Worm (Caenorhabditis elegans): Measurements from ENCODE around the gene ZK488.6.

The ZK488.6 gene

ce11 chrV:590182-590581, at the start of gene ZK488.6:
Gene ZK488.6 (plus strand): TSS chrV:590482.
- TF ChIP-seq unc-62 (GFP tag; optimal IDR thresholded peaks at IDR 0.05), result no peak

ce11 chrV:541470-541869, 48.8 kb upstream of the ZK488.6 start:
- no peak for TF ChIP-seq unc-62 (GFP tag; optimal IDR thresholded peaks at IDR 0.05)

- no peak for TF ChIP-seq unc-62 (GFP tag; optimal IDR thresholded peaks at IDR 0.05)
Observed at ce11 chrV:543169-543568, 47.1 kb upstream of the ZK488.6 start, which contains the start of gene C14C6.3. Gene C14C6.3 (plus strand): TSS chrV:543469.

- TF ChIP-seq unc-62 (GFP tag; optimal IDR thresholded peaks at IDR 0.05), result no peak
Observed at ce11 chrV:547980-548379, 42.3 kb upstream of the ZK488.6 start, which contains the start of gene C14C6.6. Gene C14C6.6 (minus strand): TSS chrV:548080.

ce11 chrV:552406-552805, 37.9 kb upstream of the ZK488.6 start:
- no peak for TF ChIP-seq unc-62 (GFP tag; optimal IDR thresholded peaks at IDR 0.05)

ce11 chrV:553067-553466, 37.2 kb upstream of the ZK488.6 start, which contains the start of gene C14C6.8:
Gene C14C6.8 (minus strand): TSS chrV:553167.
- TF ChIP-seq unc-62 (GFP tag; optimal IDR thresholded peaks at IDR 0.05), result no peak

ce11 chrV:556055-556454, 34.2 kb upstream of the ZK488.6 start, which contains the start of gene srx-8:
Gene srx-8 (minus strand): TSS chrV:556155.
- TF ChIP-seq unc-62 (GFP tag; optimal IDR thresholded peaks at IDR 0.05), result no peak

- no peak for TF ChIP-seq unc-62 (GFP tag; optimal IDR thresholded peaks at IDR 0.05)
Observed at ce11 chrV:559940-560339, 30.3 kb upstream of the ZK488.6 start, which contains the start of gene srx-7. Gene srx-7 (plus strand): TSS chrV:560195.

ce11 chrV:562834-563233, 27.4 kb upstream of the ZK488.6 start, which contains the start of gene C14C6.2:
Gene C14C6.2 (plus strand): TSS chrV:563134.
- no peak for TF ChIP-seq unc-62 (GFP tag; optimal IDR thresholded peaks at IDR 0.05)

- TF ChIP-seq unc-62 (GFP tag; optimal IDR thresholded peaks at IDR 0.05), result no peak
Observed at ce11 chrV:565984-566383, 24.3 kb upstream of the ZK488.6 start, which contains the start of gene sri-73. Gene sri-73 (minus strand): TSS chrV:566084.

ce11 chrV:568105-568504, 22.2 kb upstream of the ZK488.6 start, which contains the start of gene sri-72:
Gene sri-72 (minus strand): TSS chrV:568205.
- no peak for TF ChIP-seq unc-62 (GFP tag; optimal IDR thresholded peaks at IDR 0.05)

ce11 chrV:574639-575038, 15.6 kb upstream of the ZK488.6 start, which contains the start of gene C14C6.13:
Gene C14C6.13 (minus strand): TSS chrV:574739.
- TF ChIP-seq unc-62 (GFP tag; optimal IDR thresholded peaks at IDR 0.05), result no peak

- no peak for TF ChIP-seq unc-62 (GFP tag; optimal IDR thresholded peaks at IDR 0.05)
Observed at ce11 chrV:576070-576469, 14.2 kb upstream of the ZK488.6 start, which contains the start of gene K06H6.5. Gene K06H6.5 (plus strand): TSS chrV:576370.

ce11 chrV:576918-577317, 13.4 kb upstream of the ZK488.6 start:
- TF ChIP-seq unc-62 (GFP tag; optimal IDR thresholded peaks at IDR 0.05), result no peak

- no peak for TF ChIP-seq unc-62 (GFP tag; optimal IDR thresholded peaks at IDR 0.05)
Observed at ce11 chrV:578977-579376, 11.3 kb upstream of the ZK488.6 start, which contains the start of gene K06H6.4. Gene K06H6.4 (plus strand): TSS chrV:579277.

ce11 chrV:581616-582015, 8.7 kb upstream of the ZK488.6 start, which contains the start of gene nstp-7:
Gene nstp-7 (plus strand): TSS chrV:581916.
- TF ChIP-seq unc-62 (GFP tag; optimal IDR thresholded peaks at IDR 0.05), result no peak

- TF ChIP-seq unc-62 (GFP tag; optimal IDR thresholded peaks at IDR 0.05), result no peak
Observed at ce11 chrV:585472-585871, 4.8 kb upstream of the ZK488.6 start, which contains the start of gene K06H6.2. Gene K06H6.2 (plus strand): TSS chrV:585772.

- TF ChIP-seq unc-62 (GFP tag; optimal IDR thresholded peaks at IDR 0.05), result no peak
Observed at ce11 chrV:587818-588217, 2.5 kb upstream of the ZK488.6 start, which contains the start of gene K06H6.1. Gene K06H6.1 (plus strand): TSS chrV:588118.

Measured in whole organism, dauer.